Fruit fly (Drosophila melanogaster) whole organism, embryonic: ENCODE measurements around the gene CG14431.

ENCODE experiments used
- Ada2b ChIP-seq: fragments of 200-800 bp; sonication (Bioruptor generic); IDR thresholded peaks from 2 replicates; pipeline ENCODE4 v1.3.6; 2022; ENCODE audit warnings: missing biosample characterization, missing genetic modification characterization
- Blimp-1 ChIP-seq: fragments of 200-800 bp; sonication (Bioruptor generic); optimal IDR thresholded peaks from 3 replicates; lab custom pipeline; 2018; ENCODE audit warnings: missing biosample characterization, missing genetic modification characterization, mild to moderate bottlenecking, moderate library complexity, missing genetic modification reagents
- CG10431 ChIP-seq: fragments of 200-800 bp; sonication (Bioruptor generic); optimal IDR thresholded peaks from 3 replicates; lab custom pipeline; 2018; ENCODE audit warnings: missing biosample characterization, mild to moderate bottlenecking, missing genetic modification characterization
- CG10462 ChIP-seq: fragments of 200-800 bp; sonication (Bioruptor generic); optimal IDR thresholded peaks from 2 replicates; lab custom pipeline; 2016; ENCODE audit warnings: missing biosample characterization, missing genetic modification characterization
- CG10979 ChIP-seq: fragments of 200-800 bp; sonication (Bioruptor generic); optimal IDR thresholded peaks from 2 replicates; lab custom pipeline; 2018; ENCODE audit warnings: missing biosample characterization, mild to moderate bottlenecking, missing genetic modification characterization, moderate library complexity
- CG11456 ChIP-seq: fragments of 200-800 bp; sonication (Bioruptor generic); IDR thresholded peaks from 3 replicates; pipeline ENCODE4 v1.3.6; 2022; ENCODE audit warnings: missing biosample characterization, missing genetic modification characterization
- CG13894 ChIP-seq: fragments of 200-800 bp; sonication (Bioruptor generic); optimal IDR thresholded peaks from 3 replicates; lab custom pipeline; 2018; ENCODE audit warnings: missing biosample characterization, mild to moderate bottlenecking, missing genetic modification characterization, moderate library complexity
- CG14441 ChIP-seq: fragments of 200-800 bp; sonication (Bioruptor generic); IDR thresholded peaks from 2 replicates; pipeline ENCODE4 v1.3.6; 2022; ENCODE audit warnings: missing biosample characterization, missing genetic modification characterization
- CG14667 ChIP-seq: fragments of 200-800 bp; sonication (Bioruptor generic); IDR thresholded peaks from 2 replicates; pipeline ENCODE4 v1.3.6; 2022; ENCODE audit warnings: missing biosample characterization, missing genetic modification characterization
- CG1603 ChIP-seq: fragments of 200-800 bp; sonication (Bioruptor generic); optimal IDR thresholded peaks from 2 replicates; lab custom pipeline; 2019; ENCODE audit warnings: missing biosample characterization, mild to moderate bottlenecking, missing genetic modification characterization, moderate library complexity
- CG17361 ChIP-seq: fragments of 200-800 bp; sonication (Bioruptor generic); IDR thresholded peaks from 3 replicates; pipeline ENCODE4 v1.3.6; 2022; ENCODE audit warnings: missing biosample characterization, missing genetic modification characterization
- CG2120 ChIP-seq: fragments of 200-800 bp; sonication (Bioruptor generic); optimal IDR thresholded peaks from 3 replicates; lab custom pipeline; 2016; ENCODE audit warnings: missing biosample characterization, missing genetic modification characterization
- CG2678 ChIP-seq: fragments of 200-800 bp; sonication (Bioruptor generic); optimal IDR thresholded peaks from 3 replicates; lab custom pipeline; 2019; ENCODE audit warnings: missing biosample characterization, mild to moderate bottlenecking, missing genetic modification characterization, moderate library complexity
- CG2875 ChIP-seq: fragments of 200-800 bp; sonication (Bioruptor generic); optimal IDR thresholded peaks from 2 replicates; lab custom pipeline; 2017; ENCODE audit warnings: missing biosample characterization, mild to moderate bottlenecking, missing genetic modification characterization, missing genetic modification reagents
- CG30020 ChIP-seq: fragments of 200-800 bp; optimal IDR thresholded peaks from 2 replicates; lab custom pipeline; 2019; ENCODE audit warnings: missing biosample characterization, mild to moderate bottlenecking, missing genetic modification characterization, moderate library complexity
- CG3065 ChIP-seq: fragments of 200-800 bp; sonication (Bioruptor generic); optimal IDR thresholded peaks from 2 replicates; lab custom pipeline; 2016; ENCODE audit warnings: missing biosample characterization, missing genetic modification characterization
- CG32532 ChIP-seq: fragments of 200-800 bp; sonication (Bioruptor generic); IDR thresholded peaks from 2 replicates; pipeline ENCODE4 v1.3.6; 2022; ENCODE audit warnings: missing biosample characterization, missing genetic modification characterization
- CG43689 ChIP-seq: fragments of 200-800 bp; sonication (Bioruptor generic); IDR thresholded peaks from 2 replicates; pipeline ENCODE4 v1.3.6; 2022; ENCODE audit warnings: missing biosample characterization, missing genetic modification characterization
- CG6683 ChIP-seq: fragments of 200-800 bp; sonication (Bioruptor generic); optimal IDR thresholded peaks from 2 replicates; lab custom pipeline; 2017; ENCODE audit warnings: missing biosample characterization, mild to moderate bottlenecking, missing genetic modification characterization, missing genetic modification reagents
- CG6689 ChIP-seq: fragments of 200-800 bp; sonication (Bioruptor generic); IDR thresholded peaks from 2 replicates; pipeline ENCODE4 v1.3.6; 2022; ENCODE audit warnings: missing biosample characterization, missing genetic modification characterization
- CG7556 ChIP-seq: fragments of 200-800 bp; sonication (Bioruptor generic); optimal IDR thresholded peaks from 2 replicates; lab custom pipeline; 2017; ENCODE audit warnings: missing biosample characterization, mild to moderate bottlenecking, missing genetic modification characterization
- CG7987 ChIP-seq: fragments of 200-800 bp; sonication (Bioruptor generic); optimal IDR thresholded peaks from 2 replicates; lab custom pipeline; 2018; ENCODE audit warnings: missing biosample characterization, mild to moderate bottlenecking, missing genetic modification characterization, moderate library complexity
- CG9215 ChIP-seq: fragments of 200-800 bp; sonication (Bioruptor generic); IDR thresholded peaks from 2 replicates; pipeline ENCODE4 v1.3.6; 2022; ENCODE audit warnings: missing biosample characterization, missing genetic modification characterization
- CG9437 ChIP-seq: fragments of 200-800 bp; sonication (Bioruptor generic); optimal IDR thresholded peaks from 2 replicates; lab custom pipeline; 2018; ENCODE audit warnings: missing biosample characterization, mild to moderate bottlenecking, missing genetic modification characterization
- Dip2 ChIP-seq: fragments of 200-800 bp; sonication (Bioruptor generic); IDR thresholded peaks from 2 replicates; pipeline ENCODE4 v1.3.6; 2022; ENCODE audit warnings: missing biosample characterization, missing genetic modification characterization
- Ets97D ChIP-seq: fragments of 200-800 bp; sonication (Bioruptor generic); optimal IDR thresholded peaks from 3 replicates; lab custom pipeline; 2016; ENCODE audit warnings: missing biosample characterization, missing genetic modification characterization
- Mrtf ChIP-seq: fragments of 200-800 bp; sonication (Bioruptor generic); IDR thresholded peaks from 3 replicates; pipeline ENCODE4 v1.3.6; 2022; ENCODE audit warnings: missing biosample characterization, missing genetic modification characterization
- Poxn ChIP-seq: fragments of 200-800 bp; sonication (Bioruptor generic); IDR thresholded peaks from 2 replicates; pipeline ENCODE4 v1.3.6; 2022; ENCODE audit warnings: missing biosample characterization, missing genetic modification characterization
- Side ChIP-seq: fragments of 200-800 bp; sonication (Bioruptor generic); optimal IDR thresholded peaks from 2 replicates; lab custom pipeline; 2016; ENCODE audit warnings: missing biosample characterization, missing genetic modification characterization
- TFAM ChIP-seq: fragments of 200-800 bp; sonication (Bioruptor generic); optimal IDR thresholded peaks from 2 replicates; lab custom pipeline; 2017; ENCODE audit warnings: missing biosample characterization, missing genetic modification characterization, inconsistent platforms
- amos ChIP-seq: fragments of 200-800 bp; sonication (Bioruptor generic); IDR thresholded peaks from 2 replicates; pipeline ENCODE4 v1.3.6; 2022; ENCODE audit warnings: missing biosample characterization, missing genetic modification characterization; ENCODE audit not compliant: partially characterized antibody
- ash1 ChIP-seq: fragments of 200-800 bp; sonication (Bioruptor generic); optimal IDR thresholded peaks from 2 replicates; lab custom pipeline; 2018; ENCODE audit warnings: missing biosample characterization, mild to moderate bottlenecking, missing genetic modification characterization
- bbx ChIP-seq: fragments of 200-800 bp; sonication (Bioruptor generic); IDR thresholded peaks from 2 replicates; pipeline ENCODE4 v1.3.6; 2022; ENCODE audit warnings: missing biosample characterization, missing genetic modification characterization; ENCODE audit not compliant: partially characterized antibody
- bsh ChIP-seq, 2 experiments: fragments of 200-800 bp; sonication (Bioruptor generic); optimal IDR thresholded peaks; 2 replicates each; lab custom pipeline; 2017 to 2018; ENCODE audit warnings: mild to moderate bottlenecking in 2 of 2, missing biosample characterization in 2 of 2, missing genetic modification characterization in 2 of 2, moderate library complexity in 1 of 2
- chif ChIP-seq, 2 experiments: fragments of 200-800 bp; sonication (Bioruptor generic); optimal IDR thresholded peaks; 3 replicates each; lab custom pipeline; 2016; ENCODE audit warnings: missing biosample characterization in 2 of 2, missing genetic modification characterization in 2 of 2
- chinmo ChIP-seq: fragments of 200-800 bp; sonication (Bioruptor generic); IDR thresholded peaks from 4 replicates; pipeline ENCODE4 v1.3.6; 2022; ENCODE audit warnings: missing biosample characterization, missing genetic modification characterization; ENCODE audit not compliant: partially characterized antibody
- ci ChIP-seq: fragments of 200-800 bp; sonication (Bioruptor generic); IDR thresholded peaks from 3 replicates; pipeline ENCODE4 v1.3.6; 2022; ENCODE audit warnings: missing biosample characterization, missing genetic modification characterization
- dmrt11E ChIP-seq: fragments of 200-800 bp; sonication (Bioruptor generic); optimal IDR thresholded peaks from 3 replicates; lab custom pipeline; 2018; ENCODE audit warnings: missing biosample characterization, mild to moderate bottlenecking, missing genetic modification characterization, moderate library complexity
- dmrt99B ChIP-seq: fragments of 200-800 bp; sonication (Bioruptor generic); optimal IDR thresholded peaks from 2 replicates; lab custom pipeline; 2018; ENCODE audit warnings: missing biosample characterization, mild to moderate bottlenecking, missing genetic modification characterization, moderate library complexity
- ems ChIP-seq: fragments of 200-800 bp; sonication (Bioruptor generic); optimal IDR thresholded peaks from 3 replicates; lab custom pipeline; 2016; ENCODE audit warnings: missing biosample characterization, missing genetic modification characterization
- en ChIP-seq: fragments of 200-800 bp; sonication (Bioruptor generic); optimal IDR thresholded peaks from 2 replicates; lab custom pipeline; 2016; ENCODE audit warnings: missing biosample characterization, missing genetic modification characterization
- gem ChIP-seq: fragments of 200-800 bp; sonication (Bioruptor generic); optimal IDR thresholded peaks from 2 replicates; lab custom pipeline; 2019; ENCODE audit warnings: missing biosample characterization, mild to moderate bottlenecking, missing genetic modification characterization, moderate library complexity
- kay ChIP-seq: fragments of 200-800 bp; sonication (Bioruptor generic); optimal IDR thresholded peaks from 2 replicates; lab custom pipeline; 2016; ENCODE audit warnings: missing biosample characterization, missing genetic modification characterization
- prd ChIP-seq, 3 experiments: fragments of >200 bp in 2 of 3; fragments of 200-800 bp in 1 of 3; sonication (Bioruptor generic) in 1 of 3; optimal IDR thresholded peaks in 2 of 3; IDR thresholded peaks in 1 of 3; 2 replicates in 2 of 3; 3 replicates in 1 of 3; pipeline versions ENCODE4 v1.3.6 to Lab custom; 2017 to 2022; ENCODE audit warnings: missing biosample characterization in 1 of 3, missing genetic modification characterization in 1 of 3
- pros ChIP-seq: fragments of 200-800 bp; sonication (Bioruptor generic); optimal IDR thresholded peaks from 3 replicates; lab custom pipeline; 2019; ENCODE audit warnings: missing biosample characterization, mild to moderate bottlenecking, missing genetic modification characterization, moderate library complexity
- sisA ChIP-seq: fragments of 200-800 bp; sonication (Bioruptor generic); IDR thresholded peaks from 2 replicates; pipeline ENCODE4 v1.3.6; 2022; ENCODE audit warnings: missing biosample characterization, missing genetic modification characterization
- slbo ChIP-seq: fragments of 200-800 bp; sonication (Bioruptor generic); IDR thresholded peaks from 2 replicates; pipeline ENCODE4 v1.3.6; 2022; ENCODE audit warnings: missing biosample characterization, missing genetic modification characterization
- sob ChIP-seq: fragments of 200-800 bp; sonication (Bioruptor generic); IDR thresholded peaks from 2 replicates; pipeline ENCODE4 v1.3.6; 2022; ENCODE audit warnings: missing biosample characterization, missing genetic modification characterization
- tgo ChIP-seq: fragments of 200-800 bp; sonication (Bioruptor generic); IDR thresholded peaks from 3 replicates; pipeline ENCODE4 v1.3.6; 2022; ENCODE audit warnings: missing biosample characterization, missing genetic modification characterization
- vvl ChIP-seq: fragments of 200-800 bp; sonication (Bioruptor generic); IDR thresholded peaks from 2 replicates; pipeline ENCODE4 v1.3.6; 2022; ENCODE audit warnings: missing biosample characterization, missing genetic modification characterization

The CG14431 gene

dm6 chrX:6912269-6912668 lies 4.2 kb downstream of the CG14431 start (continued):
- TF ChIP-seq CG2875 (GFP tag; lab: Kevin White, UChicago) = no peak
- TF ChIP-seq CG10431 = no peak
- TF ChIP-seq tgo (GFP tag; lab: Robert Waterston, UW) = 0 out of 3 replicates have a peak, but pooled peaks have one; percentile 23
- TF ChIP-seq pros (GFP tag; lab: Kevin White, UChicago) = no peak
- TF ChIP-seq bsh (GFP tag; optimal IDR thresholded peaks at IDR 0.05; lab: Kevin White, UChicago) = no peak
- 0 out of 3 replicates have a peak, but pooled peaks have one; percentile 44 for TF ChIP-seq Mrtf
- TF ChIP-seq CG43689 (GFP tag; lab: Robert Waterston, UW) = no peak
- TF ChIP-seq dmrt99B (tag; lab: Kevin White, UChicago) = peak; percentile 7
- TF ChIP-seq CG6683 (GFP tag; lab: Kevin White, UChicago) = no peak
- 0 out of 2 replicates have a peak, but pooled peaks have one; percentile 39 for TF ChIP-seq CG32532
- no peak for TF ChIP-seq Dip2 (GFP tag; lab: Robert Waterston, UW)
- no peak for TF ChIP-seq CG11456 (GFP tag; lab: Robert Waterston, UW)
- no peak for TF ChIP-seq Ets97D (GFP tag; lab: Kevin White, UChicago)
- 0 out of 2 replicates have a peak, but pooled peaks have one; percentile 9 for TF ChIP-seq vvl (GFP tag; lab: Robert Waterston, UW)
- peak; percentile 20; the same call in 1 of the 2 replicates for TF ChIP-seq sisA
- TF ChIP-seq prd (optimal IDR thresholded peaks at IDR 0.05; lab: Kevin White, UChicago) = no peak
- TF ChIP-seq prd (GFP tag; IDR thresholded peaks at IDR 0.05; lab: Robert Waterston, UW) = peak; percentile 39; the same call in 1 of the 3 replicates
- no peak for TF ChIP-seq TFAM (GFP tag; lab: Kevin White, UChicago)
- no peak for TF ChIP-seq ci (GFP tag; lab: Robert Waterston, UW)
- no peak for TF ChIP-seq CG17361 (GFP tag; lab: Robert Waterston, UW)
- TF ChIP-seq CG9437 = no peak
- TF ChIP-seq CG10462 (GFP tag; lab: Kevin White, UChicago) = no peak
- no peak for TF ChIP-seq CG13894 (tag; lab: Kevin White, UChicago)
- no peak for TF ChIP-seq ems (GFP tag; lab: Kevin White, UChicago)
- TF ChIP-seq en = no peak
- no peak for TF ChIP-seq CG3065 (GFP tag; lab: Kevin White, UChicago)
- TF ChIP-seq CG10979 (tag; lab: Kevin White, UChicago) = no peak
- TF ChIP-seq slbo (GFP tag; lab: Robert Waterston, UW) = peak; percentile 47
- no peak for TF ChIP-seq CG7556 (GFP tag; lab: Kevin White, UChicago)
- no peak for TF ChIP-seq CG14441 (GFP tag; lab: Robert Waterston, UW)
- no peak for TF ChIP-seq CG7987 (GFP tag; lab: Kevin White, UChicago)
- peak; percentile 7 for TF ChIP-seq CG2120 (GFP tag; lab: Kevin White, UChicago)
- no peak for TF ChIP-seq Poxn (GFP tag; lab: Robert Waterston, UW)
- TF ChIP-seq ash1 (GFP tag; lab: Kevin White, UChicago) = no peak
- TF ChIP-seq CG9215 (GFP tag; lab: Robert Waterston, UW) = 0 out of 2 replicates have a peak, but pooled peaks have one; percentile 20
- TF ChIP-seq Ada2b (GFP tag; lab: Robert Waterston, UW) = peak; percentile 45; the same call in 1 of the 2 replicates
- no peak for TF ChIP-seq CG14667 (GFP tag; lab: Robert Waterston, UW)
- TF ChIP-seq CG6689 (GFP tag; lab: Robert Waterston, UW) = peak; percentile 14; the same call in 1 of the 2 replicates
- no peak for TF ChIP-seq kay (GFP tag; lab: Kevin White, UChicago)
- TF ChIP-seq chinmo (GFP tag; lab: Robert Waterston, UW) = no peak
- no peak for TF ChIP-seq bbx (GFP tag; lab: Robert Waterston, UW)
- TF ChIP-seq gem = peak; percentile 29
- no peak for TF ChIP-seq amos (GFP tag; lab: Robert Waterston, UW)
- TF ChIP-seq CG2678 (tag; lab: Kevin White, UChicago) = peak; percentile 10
- TF ChIP-seq dmrt11E = no peak
- TF ChIP-seq Blimp-1 (GFP tag; lab: Kevin White, UChicago) = no peak
- no peak for TF ChIP-seq CG30020 (tag; lab: Kevin White, UChicago)
- peak in 1 of 2 experiments; percentile 4 for TF ChIP-seq chif (GFP tag; optimal IDR thresholded peaks at IDR 0.05; lab: Kevin White, UChicago)
- TF ChIP-seq CG1603 (tag; lab: Kevin White, UChicago) = peak; percentile 31
- 0 out of 2 replicates have a peak, but pooled peaks have one; percentile 26 for TF ChIP-seq sob (GFP tag; lab: Robert Waterston, UW)
- no peak for TF ChIP-seq Side
